Worm (Caenorhabditis elegans) whole organism, young adult: Measurements from ENCODE around the gene R09F10.5.

Source experiments
- F49E8.2 ChIP-seq: sonication (generic microtip); optimal IDR thresholded peaks from 3 replicates; lab custom pipeline; 2017; ENCODE audit warnings: missing genetic modification characterization, mild to moderate bottlenecking, missing compliant biosample characterization, antibody characterized with exemption, moderate library complexity; ENCODE audit not compliant: insufficient read depth
- Y56A3A.18 ChIP-seq: fragments of 200-800 bp; sonication (Bioruptor generic); IDR thresholded peaks from 2 replicates; pipeline ENCODE4 v1.3.6; 2022; ENCODE audit warnings: missing genetic modification reagents, missing genetic modification characterization, missing compliant biosample characterization
- ama-1 ChIP-seq, 3 experiments: fragments of 150-350 bp in 1 of 3; sonication (generic microtip) in 2 of 3; optimal IDR thresholded peaks; 2 replicates each; lab custom pipeline; 2014 to 2018; ENCODE audit warnings: missing biosample characterization in 2 of 3, missing genetic modification characterization in 2 of 3, missing genetic modification reagents in 2 of 3
- cebp-2 ChIP-seq: fragments of 200-800 bp; sonication (Bioruptor generic); IDR thresholded peaks from 2 replicates; pipeline ENCODE4 v1.3.6; 2022; ENCODE audit warnings: missing genetic modification characterization, missing compliant biosample characterization
- chd-7 ChIP-seq: sonication (generic microtip); optimal IDR thresholded peaks from 2 replicates; lab custom pipeline; 2016; ENCODE audit warnings: mild to moderate bottlenecking, missing genetic modification characterization, moderate library complexity, missing compliant biosample characterization
- him-1 ChIP-seq: sonication (generic microtip); optimal IDR thresholded peaks from 2 replicates; lab custom pipeline; 2016; ENCODE audit warnings: missing genotype, missing genetic modification reagents, missing genetic modification characterization, missing compliant biosample characterization
- lsy-27 ChIP-seq: sonication (generic microtip); optimal IDR thresholded peaks from 2 replicates; lab custom pipeline; 2017; ENCODE audit warnings: missing genetic modification characterization, mild to moderate bottlenecking, missing compliant biosample characterization, antibody characterized with exemption, missing genotype, borderline replicate concordance; ENCODE audit not compliant: insufficient read depth
- pha-4 ChIP-seq: fragments of 150-350 bp; sonication (generic microtip); optimal IDR thresholded peaks from 2 replicates; lab custom pipeline; 2014; ENCODE audit warnings: missing biosample characterization, missing genetic modification reagents, missing genetic modification characterization
- sea-2 ChIP-seq: fragments of 200-800 bp; sonication (Bioruptor generic); IDR thresholded peaks from 2 replicates; pipeline ENCODE4 v1.3.6; 2022; ENCODE audit warnings: missing genetic modification characterization, missing compliant biosample characterization
- tbx-9 ChIP-seq: sonication (generic microtip); optimal IDR thresholded peaks from 2 replicates; lab custom pipeline; 2016; ENCODE audit warnings: borderline replicate concordance, missing genetic modification characterization, inconsistent platforms, missing compliant biosample characterization
- unc-62 ChIP-seq: fragments of 150-350 bp; optimal IDR thresholded peaks from 2 replicates; lab custom pipeline; 2014; ENCODE audit warnings: missing biosample characterization, missing genetic modification reagents, missing genetic modification characterization

ce11 chrX:8307600-8307999 is at the start of gene R09F10.5:
- TF ChIP-seq cebp-2 (GFP tag; lab: Robert Waterston, UW) (no peak), pha-4 (no peak), chd-7 (no peak), unc-62 (no peak), lsy-27 (tag; lab: Kevin White, UChicago) (no peak), ama-1 (optimal IDR thresholded peaks at IDR 0.05; lab: Kevin White, UChicago) (no peak), ama-1 (GFP tag; optimal IDR thresholded peaks at IDR 0.05; lab: Kevin White, UChicago) (no peak), F49E8.2 (tag; lab: Kevin White, UChicago) (no peak), sea-2 (no peak), him-1 (tag; lab: Kevin White, UChicago) (no peak), tbx-9 (tag; lab: Kevin White, UChicago) (no peak), Y56A3A.18 (GFP tag; lab: Robert Waterston, UW) (no peak)
